Worm (Caenorhabditis elegans) whole organism, L1 larva: Measurements from ENCODE around the gene B0416.11.

Experiments
- C04F5.9 ChIP-seq: sonication (generic microtip); optimal IDR thresholded peaks from 2 replicates; lab custom pipeline; 2016; ENCODE audit warnings: missing genetic modification characterization, missing compliant biosample characterization
- C16A3.4 ChIP-seq: fragments of 150-350 bp; optimal IDR thresholded peaks from 2 replicates; lab custom pipeline; 2014; ENCODE audit warnings: missing biosample characterization, missing genetic modification characterization
- C34B4.2 ChIP-seq: sonication (generic microtip); optimal IDR thresholded peaks from 2 replicates; lab custom pipeline; 2017; ENCODE audit warnings: mild to moderate bottlenecking, missing genetic modification characterization, missing compliant biosample characterization
- Y116A8C.19 ChIP-seq: sonication (generic microtip); optimal IDR thresholded peaks from 2 replicates; lab custom pipeline; 2016; ENCODE audit warnings: missing compliant biosample characterization, missing genetic modification characterization, borderline replicate concordance
- aha-1 ChIP-seq: fragments of 150-350 bp; optimal IDR thresholded peaks from 2 replicates; lab custom pipeline; 2014; ENCODE audit warnings: missing biosample characterization, missing genetic modification characterization
- alr-1 ChIP-seq: fragments of 200-800 bp; sonication (Bioruptor generic); optimal IDR thresholded peaks from 2 replicates; lab custom pipeline; 2018; ENCODE audit warnings: borderline replicate concordance, mild to moderate bottlenecking, missing genetic modification characterization, missing compliant biosample characterization
- aly-2 ChIP-seq: fragments of 150-350 bp; optimal IDR thresholded peaks from 2 replicates; lab custom pipeline; 2014; ENCODE audit warnings: missing biosample characterization, missing genetic modification characterization
- blmp-1 ChIP-seq: fragments of 150-350 bp; optimal IDR thresholded peaks from 2 replicates; lab custom pipeline; 2014; ENCODE audit warnings: missing biosample characterization, missing genetic modification characterization
- ceh-63 ChIP-seq: fragments of 200-800 bp; sonication (Bioruptor generic); optimal IDR thresholded peaks from 2 replicates; lab custom pipeline; 2018; ENCODE audit warnings: mild to moderate bottlenecking, missing genetic modification characterization, missing compliant biosample characterization
- ceh-82 ChIP-seq, 3 experiments: fragments of 150-350 bp in 1 of 3; sonication (generic microtip) in 2 of 3; optimal IDR thresholded peaks; 2 replicates each; lab custom pipeline; 2014 to 2017; ENCODE audit warnings: missing biosample characterization in 3 of 3, missing genetic modification characterization in 3 of 3
- dpl-1 ChIP-seq, 3 experiments: fragments of 150-350 bp in 2 of 3; sonication (generic microtip) in 1 of 3; optimal IDR thresholded peaks; 2 replicates each; lab custom pipeline; 2014 to 2017; ENCODE audit warnings: missing biosample characterization in 3 of 3, missing genetic modification characterization in 3 of 3, missing genetic modification reagents in 3 of 3
- efl-3 ChIP-seq: fragments of 200-800 bp; sonication (Bioruptor generic); optimal IDR thresholded peaks from 2 replicates; lab custom pipeline; 2018; ENCODE audit warnings: mild to moderate bottlenecking, missing genetic modification characterization, missing compliant biosample characterization
- egl-27 ChIP-seq, 2 experiments: fragments of 150-350 bp in 1 of 2; sonication (generic microtip); optimal IDR thresholded peaks; 3 replicates each; lab custom pipeline; 2017 to 2018; ENCODE audit warnings: missing biosample characterization in 2 of 2, missing genetic modification characterization in 2 of 2, missing genetic modification reagents in 2 of 2
- elt-2 ChIP-seq: sonication (generic microtip); optimal IDR thresholded peaks from 2 replicates; lab custom pipeline; 2016; ENCODE audit warnings: missing genetic modification characterization, mild to moderate bottlenecking, inconsistent platforms, missing compliant biosample characterization, missing genetic modification reagents
- ets-5 ChIP-seq: fragments of 200-800 bp; sonication (Bioruptor generic); IDR thresholded peaks from 2 replicates; pipeline ENCODE4 v1.3.6; 2022; ENCODE audit warnings: missing genetic modification characterization, missing compliant biosample characterization
- fkh-10 ChIP-seq: sonication (generic microtip); optimal IDR thresholded peaks from 2 replicates; lab custom pipeline; 2017; ENCODE audit warnings: missing biosample characterization, missing genetic modification reagents, missing genetic modification characterization
- fkh-8 ChIP-seq: sonication (generic microtip); optimal IDR thresholded peaks from 2 replicates; lab custom pipeline; 2016; ENCODE audit warnings: mild to moderate bottlenecking, missing genetic modification characterization, missing compliant biosample characterization
- fos-1 ChIP-seq: fragments of 150-350 bp; optimal IDR thresholded peaks from 2 replicates; lab custom pipeline; 2014; ENCODE audit warnings: missing biosample characterization, missing genetic modification characterization
- hlh-17 ChIP-seq: fragments of 200-800 bp; sonication (Bioruptor generic); optimal IDR thresholded peaks from 2 replicates; lab custom pipeline; 2018; ENCODE audit warnings: missing genetic modification characterization, mild to moderate bottlenecking, missing compliant biosample characterization, moderate library complexity, borderline replicate concordance
- hlh-4 ChIP-seq: sonication (generic microtip); optimal IDR thresholded peaks from 2 replicates; lab custom pipeline; 2016; ENCODE audit warnings: mild to moderate bottlenecking, missing genetic modification characterization, missing compliant biosample characterization
- hpl-2 ChIP-seq: fragments of 150-350 bp; optimal IDR thresholded peaks from 2 replicates; lab custom pipeline; 2014; ENCODE audit warnings: missing biosample characterization, missing genetic modification reagents, missing genetic modification characterization
- jun-1 ChIP-seq: fragments of 150-350 bp; optimal IDR thresholded peaks from 2 replicates; lab custom pipeline; 2014; ENCODE audit warnings: missing biosample characterization, missing genetic modification reagents, missing genetic modification characterization
- lin-13 ChIP-seq: fragments of 150-350 bp; optimal IDR thresholded peaks from 2 replicates; lab custom pipeline; 2014; ENCODE audit warnings: missing biosample characterization, missing genetic modification reagents, missing genetic modification characterization
- lin-14 ChIP-seq: fragments of 200-800 bp; sonication (Bioruptor generic); optimal IDR thresholded peaks from 2 replicates; lab custom pipeline; 2018; ENCODE audit warnings: mild to moderate bottlenecking, missing genetic modification characterization, moderate library complexity, missing compliant biosample characterization
- lin-15B ChIP-seq: fragments of 150-350 bp; sonication (generic microtip); optimal IDR thresholded peaks from 3 replicates; lab custom pipeline; 2014; ENCODE audit warnings: missing biosample characterization, missing genetic modification characterization
- lin-35 ChIP-seq, 2 experiments: fragments of 150-350 bp; optimal IDR thresholded peaks; 2 replicates each; lab custom pipeline; 2014; ENCODE audit warnings: missing biosample characterization in 2 of 2, missing genetic modification characterization in 2 of 2, missing genetic modification reagents in 2 of 2
- mab-9 ChIP-seq: fragments of 200-800 bp; sonication (Bioruptor generic); IDR thresholded peaks from 2 replicates; pipeline ENCODE4 v1.3.6; 2022; ENCODE audit warnings: missing genetic modification reagents, missing genetic modification characterization, missing compliant biosample characterization
- mef-2 ChIP-seq: fragments of 150-350 bp; optimal IDR thresholded peaks from 2 replicates; lab custom pipeline; 2014; ENCODE audit warnings: missing biosample characterization, missing genetic modification characterization
- nhr-19 ChIP-seq: fragments of 200-800 bp; sonication (Bioruptor generic); conservative IDR thresholded peaks from 2 replicates; pipeline ENCODE4 v1.3.6; 2022; ENCODE audit warnings: missing genetic modification characterization, missing compliant biosample characterization
- nhr-237 ChIP-seq: fragments of 150-350 bp; optimal IDR thresholded peaks from 2 replicates; lab custom pipeline; 2014; ENCODE audit warnings: missing biosample characterization, missing genetic modification characterization
- nhr-28 ChIP-seq: fragments of 150-350 bp; optimal IDR thresholded peaks from 2 replicates; lab custom pipeline; 2014; ENCODE audit warnings: missing biosample characterization, missing genetic modification characterization
- nhr-47 ChIP-seq: sonication (generic microtip); optimal IDR thresholded peaks from 2 replicates; lab custom pipeline; 2016; ENCODE audit warnings: mild to moderate bottlenecking, missing genetic modification characterization, moderate library complexity, missing compliant biosample characterization
- nhr-76 ChIP-seq: sonication (generic microtip); optimal IDR thresholded peaks from 2 replicates; lab custom pipeline; 2017; ENCODE audit warnings: missing biosample characterization, missing genetic modification characterization
- nhr-77 ChIP-seq: fragments of 150-350 bp; optimal IDR thresholded peaks from 2 replicates; lab custom pipeline; 2014; ENCODE audit warnings: missing biosample characterization, missing genetic modification characterization
- nhr-84 ChIP-seq: sonication (generic microtip); optimal IDR thresholded peaks from 2 replicates; lab custom pipeline; 2017; ENCODE audit warnings: missing biosample characterization, missing genetic modification characterization
- nhr-85 ChIP-seq: sonication (generic microtip); peaks from one replicate; lab custom pipeline; 2016; ENCODE audit warnings: missing genetic modification characterization, inconsistent platforms, missing compliant biosample characterization
- pag-3 ChIP-seq: sonication (generic microtip); optimal IDR thresholded peaks from 2 replicates; lab custom pipeline; 2017; ENCODE audit warnings: missing genetic modification characterization, mild to moderate bottlenecking, missing compliant biosample characterization, antibody characterized with exemption, borderline replicate concordance; ENCODE audit not compliant: insufficient read depth
- pqm-1 ChIP-seq: sonication (generic microtip); optimal IDR thresholded peaks from 3 replicates; lab custom pipeline; 2017; ENCODE audit warnings: missing biosample characterization, missing genetic modification characterization
- rnt-1 ChIP-seq: sonication (generic microtip); optimal IDR thresholded peaks from 2 replicates; lab custom pipeline; 2016; ENCODE audit warnings: mild to moderate bottlenecking, missing genetic modification characterization, moderate library complexity, missing compliant biosample characterization
- skn-1 ChIP-seq: fragments of 150-350 bp; optimal IDR thresholded peaks from 2 replicates; lab custom pipeline; 2014; ENCODE audit warnings: missing biosample characterization, missing genetic modification characterization
- snu-23 ChIP-seq: sonication (generic microtip); optimal IDR thresholded peaks from 2 replicates; lab custom pipeline; 2016; ENCODE audit warnings: missing genetic modification characterization, missing compliant biosample characterization
- sox-4 ChIP-seq: sonication (generic microtip); optimal IDR thresholded peaks from 2 replicates; lab custom pipeline; 2016; ENCODE audit warnings: missing genetic modification characterization, missing compliant biosample characterization
- swsn-7 ChIP-seq: sonication (generic microtip); optimal IDR thresholded peaks from 2 replicates; lab custom pipeline; 2016; ENCODE audit warnings: missing genetic modification characterization, missing compliant biosample characterization
- tbx-2 ChIP-seq: sonication (generic microtip); optimal IDR thresholded peaks from 2 replicates; lab custom pipeline; 2016; ENCODE audit warnings: missing genetic modification characterization, missing compliant biosample characterization
- unc-86 ChIP-seq: sonication (generic microtip); optimal IDR thresholded peaks from 2 replicates; lab custom pipeline; 2016; ENCODE audit warnings: missing genetic modification characterization, missing compliant biosample characterization
- zip-4 ChIP-seq: fragments of 200-800 bp; sonication (Bioruptor generic); optimal IDR thresholded peaks from 2 replicates; lab custom pipeline; 2018; ENCODE audit warnings: mild to moderate bottlenecking, missing genetic modification characterization, moderate library complexity, missing compliant biosample characterization
- ztf-11 ChIP-seq, 2 experiments: sonication (generic microtip); optimal IDR thresholded peaks; 2 replicates each; lab custom pipeline; 2016 to 2017; ENCODE audit warnings: missing genetic modification characterization in 2 of 2, missing biosample characterization in 1 of 2, missing compliant biosample characterization in 1 of 2
- ztf-4 ChIP-seq: fragments of 150-350 bp; optimal IDR thresholded peaks from 2 replicates; lab custom pipeline; 2014; ENCODE audit warnings: missing biosample characterization, missing genetic modification characterization

The B0416.11 gene

ce11 chrX:9271886-9272285, 11.0 kb downstream of the B0416.11 start (continued):
- TF ChIP-seq lin-35 (GFP tag; optimal IDR thresholded peaks at IDR 0.05; lab: Kevin White, UChicago) (peak in 1 of 2 experiments; percentile 58), swsn-7 (tag; lab: Kevin White, UChicago) (no peak), dpl-1 (GFP tag; optimal IDR thresholded peaks at IDR 0.05; lab: Kevin White, UChicago) (peak in 2 of 3 experiments; percentile 0 to 6), pqm-1 (tag; lab: Kevin White, UChicago) (no peak), nhr-19 (GFP tag; lab: Robert Waterston, UW) (no peak), fos-1 (no peak), ztf-4 (tag; lab: Kevin White, UChicago) (no peak), snu-23 (GFP tag; lab: Kevin White, UChicago) (peak; percentile 48), alr-1 (no peak), nhr-47 (tag; lab: Kevin White, UChicago) (no peak), C16A3.4 (tag; lab: Kevin White, UChicago) (peak; percentile 20), mab-9 (no peak), nhr-28 (tag; lab: Kevin White, UChicago) (no peak), nhr-76 (tag; lab: Kevin White, UChicago) (no peak), lin-15B (tag; lab: Kevin White, UChicago) (no peak), egl-27 (tag; optimal IDR thresholded peaks at IDR 0.05; lab: Kevin White, UChicago) (no peak), aly-2 (tag; lab: Kevin White, UChicago) (no peak), hlh-17 (GFP tag; lab: Kevin White, UChicago) (no peak), unc-86 (no peak), elt-2 (tag; lab: Kevin White, UChicago) (peak; percentile 75), ceh-82 (tag; optimal IDR thresholded peaks at IDR 0.05; lab: Kevin White, UChicago) (peak in 1 of 3 experiments; percentile 39), aha-1 (tag; lab: Kevin White, UChicago) (no peak), blmp-1 (peak; percentile 29), efl-3 (no peak), C04F5.9 (no peak), Y116A8C.19 (tag; lab: Kevin White, UChicago) (no peak), C34B4.2 (tag; lab: Kevin White, UChicago) (no peak), rnt-1 (tag; lab: Kevin White, UChicago) (peak; percentile 14), nhr-237 (tag; lab: Kevin White, UChicago) (no peak), mef-2 (no peak), ceh-63 (GFP tag; lab: Kevin White, UChicago) (no peak), hlh-4 (no peak), fkh-10 (GFP tag; lab: Kevin White, UChicago) (no peak), hpl-2 (GFP tag; lab: Kevin White, UChicago) (no peak), lin-13 (GFP tag; lab: Kevin White, UChicago) (no peak), ztf-11 (tag; optimal IDR thresholded peaks at IDR 0.05; lab: Kevin White, UChicago) (no peak), tbx-2 (no peak), nhr-77 (tag; lab: Kevin White, UChicago) (no peak), jun-1 (tag; lab: Kevin White, UChicago) (peak; percentile 27), zip-4 (GFP tag; lab: Kevin White, UChicago) (no peak), lin-14 (GFP tag; lab: Kevin White, UChicago) (no peak), nhr-85 (tag; lab: Kevin White, UChicago) (no peak), nhr-84 (no peak), fkh-8 (tag; lab: Kevin White, UChicago) (no peak), sox-4 (tag; lab: Kevin White, UChicago) (no peak), pag-3 (tag; lab: Kevin White, UChicago) (no peak), skn-1 (tag; lab: Kevin White, UChicago) (no peak), ets-5 (no peak)
